Fruit fly (Drosophila melanogaster) whole organism, wandering third instar larva: ENCODE data around the gene Bet1.

ENCODE experiments used
- Abd-B ChIP-seq: fragments of >200 bp; optimal IDR thresholded peaks from 2 replicates; lab custom pipeline; 2017; ENCODE audit warnings: missing biosample characterization, missing genetic modification characterization
- CG32264 ChIP-seq: fragments of 200-800 bp; sonication (Bioruptor generic); optimal IDR thresholded peaks from 2 replicates; lab custom pipeline; 2016; ENCODE audit warnings: missing biosample characterization, missing genetic modification characterization
- CG9705 ChIP-seq: fragments of 200-800 bp; sonication (Bioruptor generic); optimal IDR thresholded peaks from 2 replicates; lab custom pipeline; 2018; ENCODE audit warnings: missing biosample characterization, mild to moderate bottlenecking, missing genetic modification characterization
- CrebA ChIP-seq: fragments of 200-800 bp; sonication (Bioruptor generic); optimal IDR thresholded peaks from 2 replicates; lab custom pipeline; 2016; ENCODE audit warnings: missing biosample characterization, mild to moderate bottlenecking, missing genetic modification characterization, borderline replicate concordance
- Dfd ChIP-seq: fragments of >200 bp; optimal IDR thresholded peaks from 2 replicates; lab custom pipeline; 2017; ENCODE audit warnings: missing biosample characterization, missing genetic modification characterization
- Dif ChIP-seq: fragments of 200-275, 200-300 bp; sonication (Bioruptor generic); optimal IDR thresholded peaks from 2 replicates; lab custom pipeline; 2018; ENCODE audit warnings: missing biosample characterization, missing genetic modification characterization; ENCODE audit not compliant: partially characterized antibody
- GATAd ChIP-seq: sonication (Bioruptor generic); optimal IDR thresholded peaks from 2 replicates; lab custom pipeline; 2016; ENCODE audit warnings: missing biosample characterization, missing genetic modification characterization
- HLH106 ChIP-seq: fragments of 200-800 bp; optimal IDR thresholded peaks from 3 replicates; lab custom pipeline; 2019; ENCODE audit warnings: missing biosample characterization, mild to moderate bottlenecking, missing genetic modification characterization, moderate library complexity
- Hnf4 ChIP-seq: fragments of 200-800 bp; sonication (Bioruptor generic); optimal IDR thresholded peaks from 2 replicates; lab custom pipeline; 2016; ENCODE audit warnings: missing biosample characterization, mild to moderate bottlenecking, missing genetic modification characterization
- Hr78 ChIP-seq: fragments of >200 bp; optimal IDR thresholded peaks from 2 replicates; lab custom pipeline; 2017; ENCODE audit warnings: missing biosample characterization, missing genetic modification characterization
- Hr83 ChIP-seq: fragments of 200-300 bp; sonication (Bioruptor generic); optimal IDR thresholded peaks from 2 replicates; lab custom pipeline; 2016; ENCODE audit warnings: missing biosample characterization, mild to moderate bottlenecking, missing genetic modification characterization, moderate library complexity; ENCODE audit not compliant: poor library complexity, severe bottlenecking
- Jra ChIP-seq: sonication (Bioruptor generic); optimal IDR thresholded peaks from 2 replicates; lab custom pipeline; 2016; ENCODE audit warnings: missing biosample characterization, missing genetic modification characterization
- Mio ChIP-seq: sonication (Bioruptor generic); optimal IDR thresholded peaks from 2 replicates; lab custom pipeline; 2016; ENCODE audit warnings: missing biosample characterization, missing genetic modification characterization
- Myc ChIP-seq: fragments of >200 bp; optimal IDR thresholded peaks from 2 replicates; lab custom pipeline; 2017
- N ChIP-seq: fragments of >200 bp; optimal IDR thresholded peaks from 2 replicates; lab custom pipeline; 2018; ENCODE audit warnings: missing biosample characterization, missing external identifiers, missing genetic modification characterization
- OdsH ChIP-seq: fragments of 200-800 bp; sonication (Bioruptor generic); optimal IDR thresholded peaks from 2 replicates; lab custom pipeline; 2016; ENCODE audit warnings: missing biosample characterization, mild to moderate bottlenecking, missing genetic modification characterization
- Rel ChIP-seq, 2 experiments: fragments of 200-800 bp; sonication (Bioruptor generic) in 1 of 2; optimal IDR thresholded peaks; 2 replicates in 1 of 2; 3 replicates in 1 of 2; lab custom pipeline; 2016 to 2019; ENCODE audit warnings: mild to moderate bottlenecking in 2 of 2, missing biosample characterization in 2 of 2, missing genetic modification characterization in 2 of 2, moderate library complexity in 1 of 2
- Sp1 ChIP-seq: fragments of 200-800 bp; sonication (Bioruptor generic); optimal IDR thresholded peaks from 3 replicates; lab custom pipeline; 2019; ENCODE audit warnings: missing biosample characterization, mild to moderate bottlenecking, missing genetic modification characterization, moderate library complexity
- Vsx2 ChIP-seq: fragments of 200-300, 225-300 bp; sonication (Bioruptor generic); optimal IDR thresholded peaks from 2 replicates; lab custom pipeline; 2018; ENCODE audit warnings: missing biosample characterization, missing genetic modification characterization; ENCODE audit not compliant: partially characterized antibody
- br ChIP-seq: fragments of 200-800 bp; sonication (Bioruptor generic); optimal IDR thresholded peaks from 2 replicates; lab custom pipeline; 2016; ENCODE audit warnings: missing biosample characterization, missing genetic modification characterization
- brk ChIP-seq: fragments of 200-800 bp; sonication (Bioruptor generic); optimal IDR thresholded peaks from 2 replicates; lab custom pipeline; 2016; ENCODE audit warnings: missing biosample characterization, mild to moderate bottlenecking, missing genetic modification characterization
- dl ChIP-seq, 2 experiments: fragments of 175-275, 200-275 bp in 1 of 2; fragments of 200-275 bp in 1 of 2; sonication (Bioruptor generic); optimal IDR thresholded peaks; lab custom pipeline; 2018; ENCODE audit warnings: mild to moderate bottlenecking in 2 of 2, missing biosample characterization in 2 of 2, missing genetic modification characterization in 2 of 2, moderate library complexity in 2 of 2; ENCODE audit not compliant: partially characterized antibody in 2 of 2, insufficient read depth in 1 of 2
- dmrt93B ChIP-seq: fragments of 200-800 bp; sonication (Bioruptor generic); optimal IDR thresholded peaks from 2 replicates; lab custom pipeline; 2018; ENCODE audit warnings: missing biosample characterization, mild to moderate bottlenecking, missing genetic modification characterization
- dsf ChIP-seq: sonication (Bioruptor generic); optimal IDR thresholded peaks from 2 replicates; lab custom pipeline; 2016; ENCODE audit warnings: missing biosample characterization, missing genetic modification characterization, borderline replicate concordance
- ey ChIP-seq: fragments of 200-800 bp; sonication (Bioruptor generic); optimal IDR thresholded peaks from 2 replicates; lab custom pipeline; 2016; ENCODE audit warnings: missing biosample characterization, missing genetic modification characterization
- foxo ChIP-seq, 2 experiments: fragments of 200-800 bp; sonication (Bioruptor generic); optimal IDR thresholded peaks; 2 replicates in 1 of 2; 3 replicates in 1 of 2; lab custom pipeline; 2016 to 2017; ENCODE audit warnings: missing biosample characterization in 2 of 2, missing genetic modification characterization in 2 of 2
- fru ChIP-seq: fragments of 200-800 bp; sonication (Bioruptor generic); optimal IDR thresholded peaks from 3 replicates; lab custom pipeline; 2016; ENCODE audit warnings: missing biosample characterization, mild to moderate bottlenecking, missing genetic modification characterization
- h ChIP-seq: fragments of 200-800 bp; sonication (Bioruptor generic); optimal IDR thresholded peaks from 3 replicates; lab custom pipeline; 2016; ENCODE audit warnings: missing biosample characterization, mild to moderate bottlenecking, missing genetic modification characterization
- jim ChIP-seq: fragments of 175-275, 200-325 bp; sonication (Bioruptor generic); optimal IDR thresholded peaks from 2 replicates; lab custom pipeline; 2016; ENCODE audit warnings: missing biosample characterization, mild to moderate bottlenecking, missing genetic modification characterization
- lola ChIP-seq: fragments of >200 bp; optimal IDR thresholded peaks from 2 replicates; lab custom pipeline; 2017; ENCODE audit warnings: missing biosample characterization, missing genetic modification characterization
- pan ChIP-seq: fragments of >200 bp; optimal IDR thresholded peaks from 2 replicates; lab custom pipeline; 2017
- psq ChIP-seq: fragments of 200-800 bp; sonication (Bioruptor generic); optimal IDR thresholded peaks from 3 replicates; lab custom pipeline; 2017; ENCODE audit warnings: missing biosample characterization, mild to moderate bottlenecking, missing genetic modification characterization, moderate library complexity
- rgr ChIP-seq: fragments of 200-800 bp; sonication (Bioruptor generic); optimal IDR thresholded peaks from 3 replicates; lab custom pipeline; 2016; ENCODE audit warnings: missing biosample characterization, mild to moderate bottlenecking, missing genetic modification characterization
- sage ChIP-seq: fragments of 200-800 bp; sonication (Bioruptor generic); optimal IDR thresholded peaks from 2 replicates; lab custom pipeline; 2016; ENCODE audit warnings: missing biosample characterization, mild to moderate bottlenecking, missing genetic modification characterization
- sv ChIP-seq: fragments of 200-800 bp; sonication (Bioruptor generic); optimal IDR thresholded peaks from 3 replicates; lab custom pipeline; 2016; ENCODE audit warnings: missing biosample characterization, missing genetic modification characterization
- tai ChIP-seq: sonication (Bioruptor generic); optimal IDR thresholded peaks from 2 replicates; lab custom pipeline; 2016; ENCODE audit warnings: missing biosample characterization, missing genetic modification characterization
- usp ChIP-seq: fragments of >200 bp; optimal IDR thresholded peaks from 2 replicates; lab custom pipeline; 2017; ENCODE audit warnings: missing biosample characterization, missing genetic modification characterization
- woc ChIP-seq: sonication (Bioruptor generic); optimal IDR thresholded peaks from 2 replicates; lab custom pipeline; 2016; ENCODE audit warnings: missing biosample characterization, mild to moderate bottlenecking, missing genetic modification characterization

Gene Bet1

DNA sequence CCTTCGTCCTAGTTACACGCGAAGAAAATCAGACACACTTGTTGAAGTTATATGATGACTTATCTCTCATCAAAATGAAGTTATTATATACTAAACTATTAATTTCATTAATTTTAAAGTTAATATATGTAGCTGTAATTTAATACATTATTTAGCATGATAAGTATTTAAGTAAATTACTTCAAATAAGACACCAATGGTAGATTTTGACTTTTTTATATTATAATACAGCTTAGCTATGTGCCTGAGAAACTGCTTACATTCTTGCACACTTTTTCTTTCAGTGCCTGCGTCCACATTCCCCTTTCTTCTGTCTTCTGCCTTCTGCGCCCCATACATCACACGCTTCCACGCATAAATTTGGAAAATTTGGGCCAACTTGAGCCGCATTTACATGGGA is 9.6 kb upstream of the Bet1 start:
- TF ChIP-seq N (GFP tag; lab: Kevin White, UChicago) (no peak), Jra (GFP tag; lab: Kevin White, UChicago) (no peak), sage (no peak), rgr (GFP tag; lab: Kevin White, UChicago) (no peak), OdsH (no peak)
- TF ChIP-seq, all 38 proteins: peak for 0

DNA sequence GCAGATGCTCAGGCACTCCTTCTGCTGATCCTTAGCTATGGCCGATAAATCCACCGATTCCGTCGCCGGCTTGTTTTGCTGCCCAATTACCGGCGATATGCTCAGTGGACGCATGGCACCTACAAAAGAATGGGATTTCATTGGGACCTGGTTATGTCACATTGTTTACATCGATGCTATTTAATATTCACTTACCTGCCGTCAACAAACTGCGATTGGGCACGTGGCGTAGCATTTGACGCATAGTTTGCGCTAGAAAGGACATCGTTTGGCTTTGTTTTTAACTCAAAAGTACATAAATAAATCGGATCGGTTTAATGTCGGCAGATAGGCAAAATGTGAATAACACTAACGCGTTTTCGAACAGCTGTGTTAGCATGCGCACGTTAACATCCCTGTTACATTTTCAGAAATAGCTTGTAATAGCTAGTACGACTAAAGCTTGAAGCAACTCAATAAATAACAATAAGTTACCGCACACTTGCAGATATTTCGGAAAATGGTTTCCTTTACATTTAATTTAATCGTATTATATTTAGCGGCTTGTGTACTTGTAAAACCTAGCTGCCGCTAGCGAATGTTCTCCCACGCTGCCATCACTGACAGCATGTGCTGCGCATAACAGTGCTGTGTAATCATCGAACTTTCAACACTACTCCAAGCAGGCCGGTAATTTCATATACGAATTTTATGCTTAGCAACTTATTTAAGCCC is 6.3 kb upstream of the Bet1 start, which contains the start of the genes mRpL21 and rept:
Gene mRpL21 (minus strand): TSS at position 347 of the 714 bp plus-strand sequence.
Gene rept (plus strand): TSS at position 626 of the 714 bp plus-strand sequence.
- TF ChIP-seq Myc (lab: Kevin White, UChicago) = peak; percentile 98
- peak; percentile 77 for TF ChIP-seq rgr (GFP tag; lab: Kevin White, UChicago)
- no peak for TF ChIP-seq Sp1 (GFP tag; lab: Kevin White, UChicago)
- TF ChIP-seq tai (GFP tag; lab: Kevin White, UChicago) = no peak
- TF ChIP-seq lola = no peak
- peak; percentile 57 for TF ChIP-seq sv
- TF ChIP-seq Rel (GFP tag; optimal IDR thresholded peaks at IDR 0.05; lab: Kevin White, UChicago) = no peak
- TF ChIP-seq Rel (tag; optimal IDR thresholded peaks at IDR 0.05; lab: Kevin White, UChicago) = no peak
- no peak for TF ChIP-seq CrebA (GFP tag; lab: Kevin White, UChicago)
- peak; percentile 90 for TF ChIP-seq woc (GFP tag; lab: Kevin White, UChicago)
- peak; percentile 45 for TF ChIP-seq dsf (GFP tag; lab: Kevin White, UChicago)
- peak; percentile 74 for TF ChIP-seq Jra (GFP tag; lab: Kevin White, UChicago)
- peak; percentile 1 for TF ChIP-seq CG9705 (GFP tag; lab: Kevin White, UChicago)
- no peak for TF ChIP-seq usp (GFP tag; lab: Kevin White, UChicago)
- no peak for TF ChIP-seq Hr78 (GFP tag; lab: Kevin White, UChicago)
- no peak for TF ChIP-seq Dfd (GFP tag; lab: Kevin White, UChicago)
- no peak for TF ChIP-seq Vsx2
- no peak for TF ChIP-seq Abd-B (GFP tag; lab: Kevin White, UChicago)
- no peak for TF ChIP-seq dl (GFP tag; optimal IDR thresholded peaks at IDR 0.05; lab: Kevin White, UChicago; ENCODE audit: insufficient read depth in 1 of 2, partially characterized antibody in 2 of 2)
- peak; percentile 64 for TF ChIP-seq ey (GFP tag; lab: Kevin White, UChicago)
- TF ChIP-seq Hr83 (GFP tag; lab: Kevin White, UChicago) = peak; percentile 36
- peak; percentile 30 for TF ChIP-seq Mio (GFP tag; lab: Kevin White, UChicago)
- TF ChIP-seq pan (lab: Kevin White, UChicago) = no peak
- TF ChIP-seq sage = no peak
- TF ChIP-seq N (GFP tag; lab: Kevin White, UChicago) = no peak
- TF ChIP-seq OdsH = peak; percentile 66
- TF ChIP-seq CG32264 = no peak
- TF ChIP-seq brk (GFP tag; lab: Kevin White, UChicago) = no peak
- no peak for TF ChIP-seq GATAd (GFP tag; lab: Kevin White, UChicago)
- peak; percentile 54 for TF ChIP-seq psq (GFP tag; lab: Kevin White, UChicago)
- peak; percentile 80 for TF ChIP-seq br (GFP tag; lab: Kevin White, UChicago)
- peak; percentile 62 for TF ChIP-seq HLH106 (tag; lab: Kevin White, UChicago)
- TF ChIP-seq Dif = no peak
- TF ChIP-seq foxo (GFP tag; optimal IDR thresholded peaks at IDR 0.05; lab: Kevin White, UChicago) = peak in 1 of 2 experiments; percentile 72
- peak; percentile 78 for TF ChIP-seq h (GFP tag; lab: Kevin White, UChicago)
- peak; percentile 75 for TF ChIP-seq Hnf4 (GFP tag; lab: Kevin White, UChicago)
- no peak for TF ChIP-seq jim (GFP tag; lab: Kevin White, UChicago)
- no peak for TF ChIP-seq dmrt93B (GFP tag; lab: Kevin White, UChicago)
- peak; percentile 66 for TF ChIP-seq fru (GFP tag; lab: Kevin White, UChicago)
- TF ChIP-seq, all 38 proteins: peak for 18
